Worm (Caenorhabditis elegans) whole organism, young adult: ENCODE data around the gene immp-1.

ENCODE experiments used
- B0035.1 ChIP-seq: sonication (generic microtip); optimal IDR thresholded peaks from 2 replicates; lab custom pipeline; 2016; ENCODE audit warnings: missing genetic modification characterization, mild to moderate bottlenecking, missing compliant biosample characterization, missing genotype, missing genetic modification reagents
- B0336.3 ChIP-seq: fragments of 200-800 bp; sonication (Bioruptor generic); IDR thresholded peaks from 2 replicates; pipeline ENCODE4 v1.3.6; 2022; ENCODE audit warnings: missing genetic modification characterization, missing compliant biosample characterization
- F22D6.2 ChIP-seq: sonication (generic microtip); optimal IDR thresholded peaks from 2 replicates; lab custom pipeline; 2016; ENCODE audit warnings: mild to moderate bottlenecking, missing genetic modification characterization, missing compliant biosample characterization
- K12H6.12 ChIP-seq: fragments of 200-800 bp; sonication (Bioruptor generic); optimal IDR thresholded peaks from 2 replicates; lab custom pipeline; 2018; ENCODE audit warnings: mild to moderate bottlenecking, missing genetic modification characterization, missing compliant biosample characterization
- Y56A3A.18 ChIP-seq: fragments of 200-800 bp; sonication (Bioruptor generic); IDR thresholded peaks from 2 replicates; pipeline ENCODE4 v1.3.6; 2022; ENCODE audit warnings: missing genetic modification reagents, missing genetic modification characterization, missing compliant biosample characterization
- Y67H2A.10 ChIP-seq: fragments of 200-800 bp; sonication (Bioruptor generic); conservative IDR thresholded peaks from 2 replicates; pipeline ENCODE4 v1.3.6; 2022; ENCODE audit warnings: missing genetic modification reagents, missing genetic modification characterization, missing compliant biosample characterization
- aptf-3 ChIP-seq: fragments of 200-800 bp; sonication (Bioruptor generic); IDR thresholded peaks from 2 replicates; pipeline ENCODE4 v1.3.6; 2022; ENCODE audit warnings: missing genetic modification characterization, missing compliant biosample characterization
- athp-1 ChIP-seq: sonication (generic microtip); optimal IDR thresholded peaks from 2 replicates; lab custom pipeline; 2017; ENCODE audit warnings: mild to moderate bottlenecking, missing genetic modification characterization, missing compliant biosample characterization
- bed-2 ChIP-seq: fragments of 200-800 bp; sonication (Bioruptor generic); IDR thresholded peaks from 2 replicates; pipeline ENCODE4 v1.3.6; 2022; ENCODE audit warnings: missing genetic modification reagents, missing genetic modification characterization, missing compliant biosample characterization
- ccch-3 ChIP-seq: fragments of 200-800 bp; sonication (Bioruptor generic); optimal IDR thresholded peaks from 2 replicates; lab custom pipeline; 2018; ENCODE audit warnings: mild to moderate bottlenecking, missing genetic modification characterization, missing compliant biosample characterization
- cebp-2 ChIP-seq: fragments of 200-800 bp; sonication (Bioruptor generic); IDR thresholded peaks from 2 replicates; pipeline ENCODE4 v1.3.6; 2022; ENCODE audit warnings: missing genetic modification characterization, missing compliant biosample characterization
- ceh-100 ChIP-seq: fragments of 200-800 bp; sonication (Bioruptor generic); IDR thresholded peaks from 2 replicates; pipeline ENCODE4 v1.3.6; 2022; ENCODE audit warnings: missing genetic modification reagents, missing genetic modification characterization, missing compliant biosample characterization
- ceh-79 ChIP-seq: sonication (generic microtip); optimal IDR thresholded peaks from 2 replicates; lab custom pipeline; 2017; ENCODE audit warnings: mild to moderate bottlenecking, missing genetic modification characterization, missing compliant biosample characterization
- die-1 ChIP-seq: sonication (generic microtip); optimal IDR thresholded peaks from 2 replicates; lab custom pipeline; 2016; ENCODE audit warnings: missing genotype, mild to moderate bottlenecking, missing genetic modification characterization, missing compliant biosample characterization
- egl-44 ChIP-seq: fragments of 200-800 bp; sonication (Bioruptor generic); IDR thresholded peaks from 2 replicates; pipeline ENCODE4 v1.3.6; 2022; ENCODE audit warnings: missing genetic modification reagents, missing genetic modification characterization, missing compliant biosample characterization
- egrh-3 ChIP-seq: fragments of 200-800 bp; sonication (Bioruptor generic); IDR thresholded peaks from 2 replicates; pipeline ENCODE4 v1.3.6; 2022; ENCODE audit warnings: missing genetic modification reagents, missing genetic modification characterization, missing compliant biosample characterization
- ekl-4 ChIP-seq: fragments of 200-800 bp; sonication (Bioruptor generic); IDR thresholded peaks from 2 replicates; pipeline ENCODE4 v1.3.6; 2022; ENCODE audit warnings: missing genetic modification reagents, missing genetic modification characterization, missing compliant biosample characterization
- ets-4 ChIP-seq: fragments of 200-800 bp; sonication (Bioruptor generic); optimal IDR thresholded peaks from 2 replicates; lab custom pipeline; 2018; ENCODE audit warnings: mild to moderate bottlenecking, missing genetic modification characterization, missing compliant biosample characterization
- him-1 ChIP-seq: sonication (generic microtip); optimal IDR thresholded peaks from 2 replicates; lab custom pipeline; 2016; ENCODE audit warnings: missing genotype, missing genetic modification reagents, missing genetic modification characterization, missing compliant biosample characterization
- hmg-20 ChIP-seq: fragments of 200-800 bp; sonication (Bioruptor generic); IDR thresholded peaks from 2 replicates; pipeline ENCODE4 v1.3.6; 2022; ENCODE audit warnings: missing genetic modification reagents, missing genetic modification characterization, missing compliant biosample characterization
- let-526 ChIP-seq: fragments of 200-800 bp; sonication (Bioruptor generic); IDR thresholded peaks from 2 replicates; pipeline ENCODE4 v1.3.6; 2022; ENCODE audit warnings: missing genetic modification reagents, missing genetic modification characterization, missing compliant biosample characterization
- let-607 ChIP-seq, 2 experiments: fragments of 200-800 bp in 1 of 2; sonication (Bioruptor generic) in 1 of 2; sonication (generic microtip) in 1 of 2; optimal IDR thresholded peaks; 2 replicates each; lab custom pipeline; 2016 to 2018; ENCODE audit warnings: mild to moderate bottlenecking in 2 of 2, missing compliant biosample characterization in 2 of 2, missing genetic modification characterization in 2 of 2, moderate library complexity in 2 of 2, missing genotype in 1 of 2
- lin-26 ChIP-seq: fragments of 200-800 bp; sonication (Bioruptor generic); IDR thresholded peaks from 2 replicates; pipeline ENCODE4 v1.3.6; 2022; ENCODE audit warnings: missing genetic modification reagents, missing genetic modification characterization, missing compliant biosample characterization
- lin-35 ChIP-seq, 3 experiments: fragments of 150-350 bp in 2 of 3; sonication (generic microtip) in 1 of 3; optimal IDR thresholded peaks; 2 replicates each; lab custom pipeline; 2014 to 2018; ENCODE audit warnings: missing biosample characterization in 3 of 3, missing genetic modification characterization in 3 of 3, missing genetic modification reagents in 3 of 3
- lin-54 ChIP-seq: fragments of 200-800 bp; sonication (Bioruptor generic); optimal IDR thresholded peaks from 2 replicates; lab custom pipeline; 2018; ENCODE audit warnings: mild to moderate bottlenecking, missing genetic modification characterization, missing compliant biosample characterization
- lsl-1 ChIP-seq: fragments of 200-800 bp; sonication (Bioruptor generic); optimal IDR thresholded peaks from 2 replicates; lab custom pipeline; 2018; ENCODE audit warnings: mild to moderate bottlenecking, missing genetic modification characterization, moderate library complexity, missing compliant biosample characterization
- madf-3 ChIP-seq: fragments of 200-800 bp; sonication (Bioruptor generic); IDR thresholded peaks from 2 replicates; pipeline ENCODE4 v1.3.6; 2022; ENCODE audit warnings: missing genetic modification reagents, missing genetic modification characterization, missing compliant biosample characterization
- madf-6 ChIP-seq: fragments of 200-800 bp; sonication (Bioruptor generic); IDR thresholded peaks from 2 replicates; pipeline ENCODE4 v1.3.6; 2022; ENCODE audit warnings: missing genetic modification reagents, missing genetic modification characterization, missing compliant biosample characterization
- mes-4 ChIP-seq: sonication (generic microtip); optimal IDR thresholded peaks from 2 replicates; lab custom pipeline; 2016; ENCODE audit warnings: missing genotype, missing genetic modification characterization, missing compliant biosample characterization
- mxl-1 ChIP-seq: sonication (generic microtip); optimal IDR thresholded peaks from 2 replicates; lab custom pipeline; 2016; ENCODE audit warnings: missing genetic modification characterization, missing compliant biosample characterization
- nhr-179 ChIP-seq: sonication (generic microtip); optimal IDR thresholded peaks from 2 replicates; lab custom pipeline; 2016; ENCODE audit warnings: mild to moderate bottlenecking, missing genetic modification characterization, missing compliant biosample characterization
- nhr-27 ChIP-seq: fragments of 200-800 bp; sonication (Bioruptor generic); optimal IDR thresholded peaks from 2 replicates; lab custom pipeline; 2018; ENCODE audit warnings: mild to moderate bottlenecking, missing genetic modification characterization, moderate library complexity, missing compliant biosample characterization
- nhr-80 ChIP-seq: sonication (generic microtip); optimal IDR thresholded peaks from 2 replicates; lab custom pipeline; 2016; ENCODE audit warnings: missing genetic modification characterization, missing compliant biosample characterization
- pbrm-1 ChIP-seq: fragments of 200-800 bp; sonication (Bioruptor generic); IDR thresholded peaks from 2 replicates; pipeline ENCODE4 v1.3.6; 2022; ENCODE audit warnings: missing genetic modification reagents, missing genetic modification characterization, missing compliant biosample characterization
- rcor-1 ChIP-seq: fragments of 200-800 bp; sonication (Bioruptor generic); IDR thresholded peaks from 2 replicates; pipeline ENCODE4 v1.3.6; 2022; ENCODE audit warnings: missing genetic modification reagents, missing genetic modification characterization, missing compliant biosample characterization
- repo-1 ChIP-seq: sonication (generic microtip); optimal IDR thresholded peaks from 2 replicates; lab custom pipeline; 2017; ENCODE audit warnings: mild to moderate bottlenecking, missing genetic modification characterization, missing compliant biosample characterization
- rpc-1 ChIP-seq, 2 experiments: fragments of 150-350 bp in 1 of 2; sonication (generic microtip) in 1 of 2; optimal IDR thresholded peaks; 2 replicates each; lab custom pipeline; 2014 to 2018; ENCODE audit warnings: missing biosample characterization in 1 of 2, missing genetic modification characterization in 1 of 2, missing genetic modification reagents in 1 of 2, missing genotype in 1 of 2
- snpc-1.3 ChIP-seq: sonication (generic microtip); optimal IDR thresholded peaks from 2 replicates; lab custom pipeline; 2017; ENCODE audit warnings: missing genetic modification characterization, mild to moderate bottlenecking, missing compliant biosample characterization, antibody characterized with exemption, moderate library complexity, missing genotype, missing genetic modification reagents; ENCODE audit not compliant: insufficient read depth
- snpc-3.4 ChIP-seq: sonication (generic microtip); optimal IDR thresholded peaks from 2 replicates; lab custom pipeline; 2017; ENCODE audit warnings: missing genetic modification characterization, mild to moderate bottlenecking, missing compliant biosample characterization, antibody characterized with exemption, moderate library complexity, missing genotype, missing genetic modification reagents
- sptf-2 ChIP-seq: fragments of 200-800 bp; sonication (Bioruptor generic); optimal IDR thresholded peaks from 2 replicates; lab custom pipeline; 2018; ENCODE audit warnings: mild to moderate bottlenecking, missing genetic modification characterization, missing compliant biosample characterization
- tbp1 ChIP-seq: fragments of 200-800 bp; sonication (Bioruptor generic); optimal IDR thresholded peaks from 2 replicates; lab custom pipeline; 2018; ENCODE audit warnings: mild to moderate bottlenecking, missing genetic modification characterization, missing compliant biosample characterization
- zim-3 ChIP-seq: sonication (generic microtip); optimal IDR thresholded peaks from 2 replicates; lab custom pipeline; 2017; ENCODE audit warnings: mild to moderate bottlenecking, missing genetic modification characterization, moderate library complexity, missing compliant biosample characterization
- ztf-22 ChIP-seq: fragments of 200-800 bp; sonication (Bioruptor generic); optimal IDR thresholded peaks from 2 replicates; lab custom pipeline; 2018; ENCODE audit warnings: mild to moderate bottlenecking, missing genetic modification characterization, moderate library complexity, missing compliant biosample characterization
- ztf-3 ChIP-seq: fragments of 200-800 bp; sonication (Bioruptor generic); optimal IDR thresholded peaks from 2 replicates; lab custom pipeline; 2018; ENCODE audit warnings: mild to moderate bottlenecking, missing genetic modification characterization, missing compliant biosample characterization

Gene immp-1

ce11 chrIII:11792295-11793256, 17.8 kb downstream of the immp-1 start, which contains the start of gene C24H11.2:
Gene C24H11.2 (minus strand): TSS chrIII:11792345.
- TF ChIP-seq madf-3 (GFP tag; lab: Robert Waterston, UW), result 0 out of 2 replicates have a peak, but pooled peaks have one; percentile 18
- TF ChIP-seq nhr-27 (tag; lab: Kevin White, UChicago), result peak; percentile 79
- peak; percentile 94 for TF ChIP-seq tbp1
- TF ChIP-seq Y67H2A.10, result 0 out of 2 replicates have a peak, but pooled peaks have one; percentile 12
- TF ChIP-seq zim-3, result peak; percentile 80
- peak; percentile 83; the same call in 1 of the 2 replicates for TF ChIP-seq aptf-3 (GFP tag; lab: Robert Waterston, UW)
- peak; percentile 91 for TF ChIP-seq lin-26 (GFP tag; lab: Robert Waterston, UW)
- TF ChIP-seq K12H6.12 (tag; lab: Kevin White, UChicago), result peak; percentile 56
- peak; percentile 3 for TF ChIP-seq mes-4
- TF ChIP-seq snpc-3.4 (tag; lab: Kevin White, UChicago), result peak; percentile 52
- TF ChIP-seq cebp-2 (GFP tag; lab: Robert Waterston, UW), result peak; percentile 68; the same call in 1 of the 2 replicates
- peak; percentile 71 for TF ChIP-seq B0336.3 (GFP tag; lab: Robert Waterston, UW)
- TF ChIP-seq him-1, result peak; percentile 16
- peak; percentile 51 for TF ChIP-seq lin-54 (GFP tag; lab: Kevin White, UChicago)
- TF ChIP-seq Y56A3A.18 (GFP tag; lab: Robert Waterston, UW), result peak; percentile 85
- peak; percentile 31 for TF ChIP-seq F22D6.2 (tag; lab: Kevin White, UChicago)
- peak in 1 of 3 experiments; percentile 35 for TF ChIP-seq lin-35 (GFP tag; optimal IDR thresholded peaks at IDR 0.05; lab: Kevin White, UChicago)
- peak; percentile 12 for TF ChIP-seq nhr-80 (tag; lab: Kevin White, UChicago)
- TF ChIP-seq let-526 (GFP tag; lab: Robert Waterston, UW), result peak; percentile 73
- TF ChIP-seq egrh-3 (GFP tag; lab: Robert Waterston, UW), result 0 out of 2 replicates have a peak, but pooled peaks have one; percentile 25
- peak; percentile 32; the same call in 1 of the 2 replicates for TF ChIP-seq ekl-4
- peak; percentile 42 for TF ChIP-seq ccch-3 (GFP tag; lab: Kevin White, UChicago)
- peak; percentile 71 for TF ChIP-seq athp-1 (tag; lab: Kevin White, UChicago)
- TF ChIP-seq rcor-1 (GFP tag; lab: Robert Waterston, UW), result peak; percentile 61; the same call in 1 of the 2 replicates
- peak; percentile 69 for TF ChIP-seq rpc-1 (optimal IDR thresholded peaks at IDR 0.05; lab: Kevin White, UChicago)
- TF ChIP-seq rpc-1 (tag; optimal IDR thresholded peaks at IDR 0.05; lab: Kevin White, UChicago), result peak; percentile 71
- TF ChIP-seq hmg-20 (GFP tag; lab: Robert Waterston, UW), result peak; percentile 74; the same call in 1 of the 2 replicates
- TF ChIP-seq ceh-100, result peak; percentile 34; the same call in 1 of the 2 replicates
- TF ChIP-seq let-607 (tag; optimal IDR thresholded peaks at IDR 0.05; lab: Kevin White, UChicago), result peak; percentile 34 to 61
- TF ChIP-seq egl-44 (GFP tag; lab: Robert Waterston, UW), result peak; percentile 82; the same call in 1 of the 2 replicates
- peak; percentile 23 for TF ChIP-seq nhr-179
- peak; percentile 38 for TF ChIP-seq ztf-3 (GFP tag; lab: Kevin White, UChicago)
- peak; percentile 32 for TF ChIP-seq ets-4
- peak; percentile 73 for TF ChIP-seq repo-1 (tag; lab: Kevin White, UChicago)
- TF ChIP-seq ceh-79 (tag; lab: Kevin White, UChicago), result peak; percentile 35
- TF ChIP-seq pbrm-1 (GFP tag; lab: Robert Waterston, UW), result peak; percentile 47; the same call in 1 of the 2 replicates
- TF ChIP-seq madf-6 (GFP tag; lab: Robert Waterston, UW), result 0 out of 2 replicates have a peak, but pooled peaks have one; percentile 25
- peak; percentile 53 for TF ChIP-seq B0035.1
- TF ChIP-seq mxl-1 (tag; lab: Kevin White, UChicago), result peak; percentile 50
- peak; percentile 66 for TF ChIP-seq die-1
- peak; percentile 13 for TF ChIP-seq lsl-1 (GFP tag; lab: Kevin White, UChicago)
- peak; percentile 85 for TF ChIP-seq sptf-2 (GFP tag; lab: Kevin White, UChicago)
- TF ChIP-seq snpc-1.3 (tag; lab: Kevin White, UChicago), result peak; percentile 22
- peak; percentile 68 for TF ChIP-seq ztf-22 (GFP tag; lab: Kevin White, UChicago)
- TF ChIP-seq bed-2 (GFP tag; lab: Robert Waterston, UW), result 0 out of 2 replicates have a peak, but pooled peaks have one; percentile 17
